Worm (Caenorhabditis elegans): ENCODE measurements around the gene gar-2.

- TF ChIP-seq nhr-76 (tag; optimal IDR thresholded peaks at IDR 0.05) (no peak), lin-13 (GFP tag; optimal IDR thresholded peaks at IDR 0.05) (no peak), C16A3.4 (tag; optimal IDR thresholded peaks at IDR 0.05) (no peak), ceh-82 (tag; optimal IDR thresholded peaks at IDR 0.05) (no peak), zip-4 (GFP tag; optimal IDR thresholded peaks at IDR 0.05) (no peak)
Observed at ce11 chrIII:6356764-6357163, 47.6 kb downstream of the gar-2 start.
